Worm (Caenorhabditis elegans) whole organism, L2 larva: Measurements from ENCODE around the gene irld-29.

Experiments
- F13H6.1 ChIP-seq: sonication (generic microtip); optimal IDR thresholded peaks from 2 replicates; lab custom pipeline; 2016; ENCODE audit warnings: missing genetic modification characterization, missing compliant biosample characterization
- ZK546.5 ChIP-seq: sonication (generic microtip); optimal IDR thresholded peaks from 2 replicates; lab custom pipeline; 2017; ENCODE audit warnings: missing biosample characterization, missing genetic modification characterization
- aly-2 ChIP-seq: fragments of 150-350 bp; optimal IDR thresholded peaks from 2 replicates; lab custom pipeline; 2014; ENCODE audit warnings: missing biosample characterization, missing genetic modification characterization
- ama-1 ChIP-seq: fragments of 150-350 bp; optimal IDR thresholded peaks from 2 replicates; lab custom pipeline; 2018; ENCODE audit warnings: inconsistent platforms
- blmp-1 ChIP-seq: sonication (generic microtip); optimal IDR thresholded peaks from 2 replicates; lab custom pipeline; 2017; ENCODE audit warnings: missing genetic modification characterization, mild to moderate bottlenecking, missing compliant biosample characterization, antibody characterized with exemption, moderate library complexity; ENCODE audit not compliant: insufficient read depth
- ceh-82 ChIP-seq: fragments of 150-350 bp; optimal IDR thresholded peaks from 2 replicates; lab custom pipeline; 2014; ENCODE audit warnings: missing biosample characterization, missing genetic modification characterization
- lsy-2 ChIP-seq, 2 experiments: fragments of 150-350 bp in 1 of 2; sonication (generic microtip) in 1 of 2; optimal IDR thresholded peaks; 2 replicates each; lab custom pipeline; 2014 to 2017; ENCODE audit warnings: missing biosample characterization in 2 of 2, missing genetic modification characterization in 2 of 2
- mdl-1 ChIP-seq, 2 experiments: fragments of 150-350 bp in 1 of 2; sonication (generic microtip) in 1 of 2; optimal IDR thresholded peaks; 2 replicates each; lab custom pipeline; 2017; ENCODE audit warnings: missing biosample characterization in 2 of 2, missing genetic modification characterization in 2 of 2
- nhr-11 ChIP-seq: fragments of 150-350 bp; optimal IDR thresholded peaks from 2 replicates; lab custom pipeline; 2014; ENCODE audit warnings: missing biosample characterization, missing genetic modification characterization
- nhr-12 ChIP-seq: fragments of 150-350 bp; optimal IDR thresholded peaks from 2 replicates; lab custom pipeline; 2014; ENCODE audit warnings: missing biosample characterization, missing genetic modification characterization
- nhr-21 ChIP-seq: fragments of 150-350 bp; optimal IDR thresholded peaks from 2 replicates; lab custom pipeline; 2014; ENCODE audit warnings: missing biosample characterization, missing genetic modification characterization
- nhr-77 ChIP-seq: fragments of 150-350 bp; optimal IDR thresholded peaks from 2 replicates; lab custom pipeline; 2014; ENCODE audit warnings: missing biosample characterization, missing genetic modification characterization
- skn-1 ChIP-seq: sonication (generic microtip); optimal IDR thresholded peaks from 2 replicates; lab custom pipeline; 2017; ENCODE audit warnings: missing biosample characterization, missing genetic modification characterization
- unc-62 ChIP-seq: fragments of 150-350 bp; optimal IDR thresholded peaks from 2 replicates; lab custom pipeline; 2014; ENCODE audit warnings: missing biosample characterization, missing genetic modification reagents, missing genetic modification characterization

ce11 chrV:2336151-2336550 is 2.3 kb downstream of the irld-29 start, which contains the start of gene irld-28:
- no peak for TF ChIP-seq mdl-1 (tag; optimal IDR thresholded peaks at IDR 0.05; lab: Kevin White, UChicago)
- no peak for TF ChIP-seq nhr-77
- TF ChIP-seq F13H6.1, result no peak
- no peak for TF ChIP-seq skn-1 (tag; lab: Kevin White, UChicago)
- no peak for TF ChIP-seq nhr-21 (tag; lab: Kevin White, UChicago)
- no peak for TF ChIP-seq unc-62 (GFP tag; lab: Kevin White, UChicago)
- TF ChIP-seq ama-1 (lab: Kevin White, UChicago), result no peak
- TF ChIP-seq nhr-11, result no peak
- TF ChIP-seq ZK546.5 (tag; lab: Kevin White, UChicago), result no peak
- no peak for TF ChIP-seq blmp-1 (tag; lab: Kevin White, UChicago)
- no peak for TF ChIP-seq lsy-2 (tag; optimal IDR thresholded peaks at IDR 0.05; lab: Kevin White, UChicago)
- no peak for TF ChIP-seq ceh-82 (tag; lab: Kevin White, UChicago)
- no peak for TF ChIP-seq aly-2 (tag; lab: Kevin White, UChicago)
- TF ChIP-seq nhr-12, result no peak
